Fruit fly (Drosophila melanogaster) whole organism, adult: ENCODE measurements around the gene loaf.

Experiments
- CG7101 ChIP-seq: fragments of 200-800 bp; sonication (Bioruptor generic); optimal IDR thresholded peaks from 2 replicates; lab custom pipeline; 2018; ENCODE audit warnings: missing biosample characterization, mild to moderate bottlenecking, missing genetic modification characterization, moderate library complexity
- Clk ChIP-seq: fragments of 200-800 bp; sonication (Bioruptor generic); optimal IDR thresholded peaks from 2 replicates; lab custom pipeline; 2017; ENCODE audit warnings: missing biosample characterization, missing genetic modification characterization
- Crg-1 ChIP-seq: fragments of 200-800 bp; sonication (Bioruptor generic); optimal IDR thresholded peaks from 2 replicates; lab custom pipeline; 2016; ENCODE audit warnings: missing biosample characterization, missing genetic modification characterization

dm6 chr3L:11765695-11766232 is at the start of gene loaf:
- no peak for TF ChIP-seq Clk (GFP tag; lab: Kevin White, UChicago)
- TF ChIP-seq Crg-1 = no peak
- no peak for TF ChIP-seq CG7101
